Worm (Caenorhabditis elegans) whole organism, L3 larva: ENCODE results near the gene srb-6.

Source experiments
- aly-2 ChIP-seq: fragments of 150-350 bp; optimal IDR thresholded peaks from 2 replicates; lab custom pipeline; 2014; ENCODE audit warnings: missing biosample characterization, missing genetic modification characterization
- ama-1 ChIP-seq: fragments of 150-350 bp; optimal IDR thresholded peaks from 2 replicates; lab custom pipeline; 2018
- egl-27 ChIP-seq: sonication (generic microtip); optimal IDR thresholded peaks from 4 replicates; lab custom pipeline; 2017; ENCODE audit warnings: missing biosample characterization, missing genetic modification reagents, missing genetic modification characterization
- jun-1 ChIP-seq: fragments of 150-350 bp; optimal IDR thresholded peaks from 2 replicates; lab custom pipeline; 2014; ENCODE audit warnings: missing biosample characterization, missing genetic modification reagents, missing genetic modification characterization
- lin-15B ChIP-seq: fragments of 150-350 bp; optimal IDR thresholded peaks from 2 replicates; lab custom pipeline; 2014; ENCODE audit warnings: missing biosample characterization, missing genetic modification characterization
- nhr-77 ChIP-seq: fragments of 150-350 bp; optimal IDR thresholded peaks from 2 replicates; lab custom pipeline; 2014; ENCODE audit warnings: missing biosample characterization, missing genetic modification characterization
- pha-4 ChIP-seq: fragments of 150-350 bp; optimal IDR thresholded peaks from 2 replicates; lab custom pipeline; 2014; ENCODE audit warnings: missing biosample characterization, missing genetic modification reagents, missing genetic modification characterization

ce11 chrII:10170837-10171318, 23.8 kb upstream of the srb-6 start, which contains the start of gene gpd-4:
- TF ChIP-seq ama-1 (lab: Kevin White, UChicago) (no peak), jun-1 (tag; lab: Kevin White, UChicago) (no peak), pha-4 (tag; lab: Kevin White, UChicago) (no peak), aly-2 (tag; lab: Kevin White, UChicago) (no peak), nhr-77 (no peak), lin-15B (no peak), egl-27 (tag; lab: Kevin White, UChicago) (no peak)
